Worm (Caenorhabditis elegans): ENCODE measurements around the gene C09F5.1.

- TF ChIP-seq ceh-31 (tag; optimal IDR thresholded peaks at IDR 0.05) (peak; percentile 95), ama-1 (optimal IDR thresholded peaks at IDR 0.05) (no peak), eyg-1 (tag; optimal IDR thresholded peaks at IDR 0.05) (peak; percentile 61), unc-55 (GFP tag; optimal IDR thresholded peaks at IDR 0.05) (no peak), unc-86 (tag; optimal IDR thresholded peaks at IDR 0.05) (peak; percentile 89), elt-2 (tag; optimal IDR thresholded peaks at IDR 0.05) (peak; percentile 94), hlh-8 (tag; optimal IDR thresholded peaks at IDR 0.05) (peak; percentile 96), ets-4 (tag; optimal IDR thresholded peaks at IDR 0.05) (peak; percentile 89), ceh-18 (tag; optimal IDR thresholded peaks at IDR 0.05) (peak; percentile 59)
These were observed 18.2 kb upstream of the C09F5.1 start, which contains the start of the genes tag-266 and tag-267 for ce11 chrIII:640198-640803.
